Fruit fly (Drosophila melanogaster) whole organism, embryonic: Measurements from ENCODE around the gene gfzf.

Experiments
- Aef1 ChIP-seq: fragments of 200-800 bp; sonication (Bioruptor generic); IDR thresholded peaks from 3 replicates; pipeline ENCODE4 v1.3.6; 2022; ENCODE audit warnings: missing biosample characterization, missing genetic modification characterization
- Bgb ChIP-seq: fragments of 200-800 bp; sonication (Bioruptor generic); IDR thresholded peaks from 2 replicates; pipeline ENCODE4 v1.3.6; 2022; ENCODE audit warnings: missing biosample characterization, missing genetic modification characterization; ENCODE audit not compliant: partially characterized antibody
- CG10366 ChIP-seq: fragments of 200-800 bp; sonication (Bioruptor generic); IDR thresholded peaks from 2 replicates; pipeline ENCODE4 v1.3.6; 2022; ENCODE audit warnings: missing biosample characterization, missing genetic modification characterization
- CG11085 ChIP-seq: fragments of 200-800 bp; sonication (Bioruptor generic); IDR thresholded peaks from 2 replicates; pipeline ENCODE4 v1.3.6; 2022; ENCODE audit warnings: missing biosample characterization, missing genetic modification characterization
- CG11560 ChIP-seq: fragments of 200-800 bp; sonication (Bioruptor generic); IDR thresholded peaks from 3 replicates; pipeline ENCODE4 v1.3.6; 2022; ENCODE audit warnings: missing biosample characterization, missing genetic modification characterization
- CG12659 ChIP-seq: fragments of 200-800 bp; sonication (Bioruptor generic); optimal IDR thresholded peaks from 3 replicates; lab custom pipeline; 2017; ENCODE audit warnings: mild to moderate bottlenecking, missing biosample characterization, missing genetic modification reagents, missing genetic modification characterization
- CG1529 ChIP-seq: fragments of 200-800 bp; sonication (Bioruptor generic); optimal IDR thresholded peaks from 3 replicates; lab custom pipeline; 2018; ENCODE audit warnings: missing biosample characterization, missing genetic modification characterization
- CG17361 ChIP-seq: fragments of 200-800 bp; sonication (Bioruptor generic); IDR thresholded peaks from 3 replicates; pipeline ENCODE4 v1.3.6; 2022; ENCODE audit warnings: missing biosample characterization, missing genetic modification characterization
- CG17568 ChIP-seq: fragments of 200-800 bp; sonication (Bioruptor generic); optimal IDR thresholded peaks from 2 replicates; lab custom pipeline; 2018; ENCODE audit warnings: missing biosample characterization, mild to moderate bottlenecking, missing genetic modification characterization, moderate library complexity
- CG17829 ChIP-seq: fragments of 200-800 bp; optimal IDR thresholded peaks from 2 replicates; lab custom pipeline; 2019; ENCODE audit warnings: missing biosample characterization, mild to moderate bottlenecking, missing genetic modification characterization, moderate library complexity
- CG18011 ChIP-seq: fragments of 200-800 bp; sonication (Bioruptor generic); optimal IDR thresholded peaks from 2 replicates; lab custom pipeline; 2017; ENCODE audit warnings: missing biosample characterization, missing genetic modification characterization, mild to moderate bottlenecking, moderate library complexity, missing genotype
- CG33213 ChIP-seq: fragments of 200-800 bp; sonication (Bioruptor generic); optimal IDR thresholded peaks from 3 replicates; lab custom pipeline; 2016; ENCODE audit warnings: missing biosample characterization, missing genetic modification characterization
- CG3407 ChIP-seq: fragments of 200-800 bp; sonication (Bioruptor generic); optimal IDR thresholded peaks from 2 replicates; lab custom pipeline; 2018; ENCODE audit warnings: missing biosample characterization, mild to moderate bottlenecking, missing genetic modification characterization
- CG34224 ChIP-seq: fragments of 200-800 bp; sonication (Bioruptor generic); IDR thresholded peaks from 3 replicates; pipeline ENCODE4 v1.3.6; 2022; ENCODE audit warnings: missing biosample characterization, missing genetic modification characterization; ENCODE audit not compliant: partially characterized antibody
- CG3847 ChIP-seq: fragments of 200-800 bp; sonication (Bioruptor generic); IDR thresholded peaks from 2 replicates; pipeline ENCODE4 v1.3.6; 2022; ENCODE audit warnings: missing biosample characterization, missing genetic modification characterization
- CG4404 ChIP-seq: fragments of 200-800 bp; sonication (Bioruptor generic); IDR thresholded peaks from 2 replicates; pipeline ENCODE4 v1.3.6; 2022; ENCODE audit warnings: missing biosample characterization, missing genetic modification characterization
- CG4707 ChIP-seq: fragments of 200-800 bp; sonication (Bioruptor generic); optimal IDR thresholded peaks from 2 replicates; lab custom pipeline; 2018; ENCODE audit warnings: missing biosample characterization, mild to moderate bottlenecking, missing genetic modification characterization, moderate library complexity
- CG6689 ChIP-seq: fragments of 200-800 bp; sonication (Bioruptor generic); IDR thresholded peaks from 2 replicates; pipeline ENCODE4 v1.3.6; 2022; ENCODE audit warnings: missing biosample characterization, missing genetic modification characterization
- CG7556 ChIP-seq: fragments of 200-800 bp; sonication (Bioruptor generic); optimal IDR thresholded peaks from 2 replicates; lab custom pipeline; 2017; ENCODE audit warnings: missing biosample characterization, mild to moderate bottlenecking, missing genetic modification characterization
- CG8290 ChIP-seq, 3 experiments: fragments of 200-800 bp; sonication (Bioruptor generic); optimal IDR thresholded peaks; 2 replicates each; lab custom pipeline; 2016 to 2019; ENCODE audit warnings: missing biosample characterization in 3 of 3, missing genetic modification characterization in 3 of 3, mild to moderate bottlenecking in 2 of 3, moderate library complexity in 1 of 3
- CG8388 ChIP-seq: fragments of 200-800 bp; sonication (Bioruptor generic); optimal IDR thresholded peaks from 2 replicates; lab custom pipeline; 2019; ENCODE audit warnings: missing biosample characterization, mild to moderate bottlenecking, missing genetic modification characterization, moderate library complexity
- CG8944 ChIP-seq: fragments of 200-800 bp; sonication (Bioruptor generic); optimal IDR thresholded peaks from 3 replicates; lab custom pipeline; 2016; ENCODE audit warnings: missing biosample characterization, missing genetic modification characterization
- Chrac-16 ChIP-seq: fragments of 200-800 bp; sonication (Bioruptor generic); optimal IDR thresholded peaks from 3 replicates; lab custom pipeline; 2016; ENCODE audit warnings: missing biosample characterization, missing genetic modification characterization
- Dp ChIP-seq: fragments of 200-800 bp; sonication (Bioruptor generic); optimal IDR thresholded peaks from 2 replicates; lab custom pipeline; 2018; ENCODE audit warnings: missing biosample characterization, mild to moderate bottlenecking, missing genetic modification characterization, moderate library complexity
- E2f2 ChIP-seq: fragments of 200-800 bp; sonication (Bioruptor generic); IDR thresholded peaks from 2 replicates; pipeline ENCODE4 v1.3.6; 2022; ENCODE audit warnings: missing biosample characterization, missing genetic modification characterization
- Eip74EF ChIP-seq, 2 experiments: fragments of 200-800 bp in 1 of 2; fragments of >200 bp in 1 of 2; sonication (Bioruptor generic) in 1 of 2; optimal IDR thresholded peaks; 2 replicates each; lab custom pipeline; 2017 to 2019; ENCODE audit warnings: missing biosample characterization in 2 of 2, missing genetic modification characterization in 2 of 2, mild to moderate bottlenecking in 1 of 2, moderate library complexity in 1 of 2
- Ets65A ChIP-seq: fragments of 200-800 bp; sonication (Bioruptor generic); peaks from one replicate; lab custom pipeline; 2016; ENCODE audit warnings: missing biosample characterization, missing genetic modification characterization
- Gug ChIP-seq: fragments of 200-800 bp; sonication (Bioruptor generic); IDR thresholded peaks from 4 replicates; pipeline ENCODE4 v1.3.6; 2022; ENCODE audit warnings: missing biosample characterization, missing genetic modification characterization
- MTF-1 ChIP-seq: fragments of 200-800 bp; sonication (Bioruptor generic); optimal IDR thresholded peaks from 2 replicates; lab custom pipeline; 2018; ENCODE audit warnings: missing biosample characterization, mild to moderate bottlenecking, missing genetic modification characterization, borderline replicate concordance
- Mes4 ChIP-seq: fragments of 200-800 bp; sonication (Bioruptor generic); optimal IDR thresholded peaks from 2 replicates; lab custom pipeline; 2016; ENCODE audit warnings: missing biosample characterization, missing genetic modification characterization
- Opbp ChIP-seq: fragments of 200-800 bp; sonication (Bioruptor generic); IDR thresholded peaks from 3 replicates; pipeline ENCODE4 v1.3.6; 2022; ENCODE audit warnings: missing biosample characterization, missing genetic modification characterization; ENCODE audit not compliant: partially characterized antibody
- Scr ChIP-seq: fragments of 200-800 bp; sonication (Bioruptor generic); IDR thresholded peaks from 2 replicates; pipeline ENCODE4 v1.3.6; 2022; ENCODE audit warnings: missing biosample characterization, missing genetic modification characterization; ENCODE audit not compliant: partially characterized antibody
- Sin3A ChIP-seq: fragments of >200 bp; optimal IDR thresholded peaks from 2 replicates; lab custom pipeline; 2018
- Usf ChIP-seq: fragments of 200-800 bp; sonication (Bioruptor generic); optimal IDR thresholded peaks from 2 replicates; lab custom pipeline; 2017; ENCODE audit warnings: missing genotype, missing biosample characterization, missing genetic modification characterization
- ab ChIP-seq: fragments of 200-800 bp; sonication (Bioruptor generic); optimal IDR thresholded peaks from 2 replicates; lab custom pipeline; 2016; ENCODE audit warnings: missing biosample characterization, missing genetic modification characterization
- da ChIP-seq: fragments of 200-800 bp; sonication (Bioruptor generic); optimal IDR thresholded peaks from 2 replicates; lab custom pipeline; 2016; ENCODE audit warnings: missing biosample characterization, missing genetic modification characterization
- dm ChIP-seq: fragments of 200-800 bp; sonication (Bioruptor generic); optimal IDR thresholded peaks from 3 replicates; lab custom pipeline; 2016; ENCODE audit warnings: missing biosample characterization, missing genetic modification characterization
- fd102C ChIP-seq: fragments of 200-800 bp; sonication (Bioruptor generic); optimal IDR thresholded peaks from 2 replicates; lab custom pipeline; 2018; ENCODE audit warnings: missing biosample characterization, mild to moderate bottlenecking, missing genetic modification characterization, moderate library complexity
- gcm ChIP-seq: fragments of 200-800 bp; sonication (Bioruptor generic); optimal IDR thresholded peaks from 2 replicates; lab custom pipeline; 2019; ENCODE audit warnings: missing biosample characterization, mild to moderate bottlenecking, missing genetic modification characterization, moderate library complexity
- gcm2 ChIP-seq: fragments of 200-800 bp; sonication (Bioruptor generic); optimal IDR thresholded peaks from 2 replicates; lab custom pipeline; 2016; ENCODE audit warnings: missing biosample characterization, missing genetic modification characterization
- grau ChIP-seq: fragments of 200-800 bp; optimal IDR thresholded peaks from 3 replicates; lab custom pipeline; 2019; ENCODE audit warnings: missing biosample characterization, mild to moderate bottlenecking, missing genetic modification characterization, moderate library complexity
- ham ChIP-seq: fragments of 200-800 bp; sonication (Bioruptor generic); IDR thresholded peaks from 2 replicates; pipeline ENCODE4 v1.3.6; 2022; ENCODE audit warnings: missing biosample characterization, missing genetic modification characterization
- luna ChIP-seq: fragments of 200-800 bp; sonication (Bioruptor generic); optimal IDR thresholded peaks from 2 replicates; lab custom pipeline; 2016; ENCODE audit warnings: missing biosample characterization, missing genetic modification characterization
- pfk ChIP-seq: fragments of 200-800 bp; sonication (Bioruptor generic); optimal IDR thresholded peaks from 2 replicates; lab custom pipeline; 2018; ENCODE audit warnings: missing biosample characterization, mild to moderate bottlenecking, missing genetic modification characterization, moderate library complexity
- sima ChIP-seq: fragments of 200-800 bp; sonication (Bioruptor generic); optimal IDR thresholded peaks from 2 replicates; lab custom pipeline; 2016; ENCODE audit warnings: missing biosample characterization, missing genetic modification characterization
- sisA ChIP-seq: fragments of 200-800 bp; sonication (Bioruptor generic); IDR thresholded peaks from 2 replicates; pipeline ENCODE4 v1.3.6; 2022; ENCODE audit warnings: missing biosample characterization, missing genetic modification characterization
- slbo ChIP-seq: fragments of 200-800 bp; sonication (Bioruptor generic); IDR thresholded peaks from 2 replicates; pipeline ENCODE4 v1.3.6; 2022; ENCODE audit warnings: missing biosample characterization, missing genetic modification characterization
- unpg ChIP-seq: fragments of 200-800 bp; sonication (Bioruptor generic); optimal IDR thresholded peaks from 3 replicates; lab custom pipeline; 2018; ENCODE audit warnings: missing biosample characterization, mild to moderate bottlenecking, missing genetic modification characterization, moderate library complexity
- zen2 ChIP-seq: fragments of 200-800 bp; sonication (Bioruptor generic); IDR thresholded peaks from 3 replicates; pipeline ENCODE4 v1.3.6; 2022; ENCODE audit warnings: missing biosample characterization, missing genetic modification characterization; ENCODE audit not compliant: partially characterized antibody

The gfzf gene

dm6 chr3R:7124109-7124639 lies 26.6 kb downstream of the gfzf start, which contains the start of the genes Alh and CG10098 (continued):
- peak; percentile 62 for TF ChIP-seq CG8388 (GFP tag; lab: Kevin White, UChicago)
- TF ChIP-seq CG3407 (GFP tag; lab: Kevin White, UChicago): peak; percentile 59
- TF ChIP-seq Dp: peak; percentile 17
- peak; percentile 94 for TF ChIP-seq Gug
- TF ChIP-seq gcm2 (GFP tag; lab: Kevin White, UChicago): peak; percentile 60
- TF ChIP-seq MTF-1 (GFP tag; lab: Kevin White, UChicago): no peak
- peak; percentile 93 for TF ChIP-seq CG17361 (GFP tag; lab: Robert Waterston, UW)
- TF ChIP-seq da (GFP tag; lab: Kevin White, UChicago): peak; percentile 51
- TF ChIP-seq CG4707 (GFP tag; lab: Kevin White, UChicago): no peak
- peak; percentile 61; the same call in 2 of the 3 replicates for TF ChIP-seq zen2 (GFP tag; lab: Robert Waterston, UW)
- peak; percentile 64; the same call in 1 of the 2 replicates for TF ChIP-seq ham (GFP tag; lab: Robert Waterston, UW)
- TF ChIP-seq CG3847: peak; percentile 82
- peak; percentile 22 for TF ChIP-seq gcm
- TF ChIP-seq fd102C (GFP tag; lab: Kevin White, UChicago): no peak
- peak; percentile 59 for TF ChIP-seq Mes4 (GFP tag; lab: Kevin White, UChicago)
- TF ChIP-seq luna (GFP tag; lab: Kevin White, UChicago): peak; percentile 86
- TF ChIP-seq ab: peak; percentile 83
- TF ChIP-seq CG11560 (tag; lab: Robert Waterston, UW): peak; percentile 58; the same call in 2 of the 3 replicates
- no peak for TF ChIP-seq pfk
- peak; percentile 39; the same call in 1 of the 2 replicates for TF ChIP-seq E2f2 (GFP tag; lab: Robert Waterston, UW)
- TF ChIP-seq Ets65A (GFP tag; lab: Kevin White, UChicago): peak; percentile 99
- TF ChIP-seq Opbp (GFP tag; lab: Robert Waterston, UW): peak; percentile 79
- peak; percentile 68 for TF ChIP-seq unpg (GFP tag; lab: Kevin White, UChicago)
- no peak for TF ChIP-seq sima (GFP tag; lab: Kevin White, UChicago)
- TF ChIP-seq Chrac-16 (GFP tag; lab: Kevin White, UChicago): peak; percentile 92
- peak; percentile 75 for TF ChIP-seq dm (GFP tag; lab: Kevin White, UChicago)
- TF ChIP-seq CG17568 (GFP tag; lab: Kevin White, UChicago): peak; percentile 26
- TF ChIP-seq CG18011 (GFP tag; lab: Kevin White, UChicago): peak; percentile 67
- peak; percentile 86 for TF ChIP-seq CG12659 (GFP tag; lab: Kevin White, UChicago)
- peak; percentile 69 for TF ChIP-seq Bgb (GFP tag; lab: Robert Waterston, UW)
- peak; percentile 90 for TF ChIP-seq Sin3A
- TF ChIP-seq CG8290 (GFP tag; optimal IDR thresholded peaks at IDR 0.05; lab: Kevin White, UChicago): peak; percentile 70
- peak; percentile 46 to 69 for TF ChIP-seq CG8290 (tag; optimal IDR thresholded peaks at IDR 0.05; lab: Kevin White, UChicago)
- peak; percentile 85 for TF ChIP-seq sisA (GFP tag; lab: Robert Waterston, UW)
- peak; percentile 73 for TF ChIP-seq CG6689 (GFP tag; lab: Robert Waterston, UW)
- TF ChIP-seq CG33213 (GFP tag; lab: Kevin White, UChicago): peak; percentile 83
- TF ChIP-seq grau (tag; lab: Kevin White, UChicago): peak; percentile 83
- peak; percentile 93 for TF ChIP-seq slbo (GFP tag; lab: Robert Waterston, UW)
- TF ChIP-seq Eip74EF (GFP tag; optimal IDR thresholded peaks at IDR 0.05; lab: Kevin White, UChicago): peak in 1 of 2 experiments; percentile 44
- TF ChIP-seq CG1529: peak; percentile 62
- peak; percentile 63; the same call in 2 of the 3 replicates for TF ChIP-seq CG34224 (GFP tag; lab: Robert Waterston, UW)
- TF ChIP-seq Usf (GFP tag; lab: Kevin White, UChicago): peak; percentile 71
- peak; percentile 85 for TF ChIP-seq Scr
- TF ChIP-seq CG11085 (GFP tag; lab: Robert Waterston, UW): peak; percentile 66; the same call in 1 of the 2 replicates
- peak; percentile 69 for TF ChIP-seq CG7556 (GFP tag; lab: Kevin White, UChicago)
- peak; percentile 87 for TF ChIP-seq CG8944 (GFP tag; lab: Kevin White, UChicago)
- peak; percentile 78 for TF ChIP-seq CG17829 (tag; lab: Kevin White, UChicago)
- TF ChIP-seq Aef1: peak; percentile 50
- TF ChIP-seq CG10366 (GFP tag; lab: Robert Waterston, UW): peak; percentile 83
- TF ChIP-seq CG4404 (GFP tag; lab: Robert Waterston, UW): peak; percentile 72
